Worm (Caenorhabditis elegans) whole organism, late embryonic: ENCODE data around the gene C50F4.8.

Experiments used
- ama-1 ChIP-seq: fragments of 150-350 bp; optimal IDR thresholded peaks from 2 replicates; lab custom pipeline; 2014
- dve-1 ChIP-seq: sonication (generic microtip); optimal IDR thresholded peaks from 2 replicates; lab custom pipeline; 2017; ENCODE audit warnings: antibody characterized with exemption, mild to moderate bottlenecking, missing genetic modification characterization, missing compliant biosample characterization
- fkh-10 ChIP-seq: fragments of 150-350 bp; optimal IDR thresholded peaks from 2 replicates; lab custom pipeline; 2014; ENCODE audit warnings: missing biosample characterization, missing genetic modification reagents, missing genetic modification characterization
- hlh-6 ChIP-seq: sonication (generic microtip); optimal IDR thresholded peaks from 2 replicates; lab custom pipeline; 2016; ENCODE audit warnings: missing genotype, missing genetic modification characterization, missing compliant biosample characterization
- pag-3 ChIP-seq: sonication (generic microtip); optimal IDR thresholded peaks from 2 replicates; lab custom pipeline; 2016; ENCODE audit warnings: missing compliant biosample characterization, missing genetic modification characterization, borderline replicate concordance
- tbx-2 ChIP-seq: sonication (generic microtip); optimal IDR thresholded peaks from 2 replicates; lab custom pipeline; 2016; ENCODE audit warnings: missing genetic modification characterization, missing compliant biosample characterization
- unc-55 ChIP-seq: sonication (generic microtip); optimal IDR thresholded peaks from 2 replicates; lab custom pipeline; 2017; ENCODE audit warnings: missing biosample characterization, missing genetic modification reagents, missing genetic modification characterization
- unc-86 ChIP-seq: sonication (generic microtip); optimal IDR thresholded peaks from 2 replicates; lab custom pipeline; 2016; ENCODE audit warnings: missing genetic modification characterization, missing compliant biosample characterization

DNA sequence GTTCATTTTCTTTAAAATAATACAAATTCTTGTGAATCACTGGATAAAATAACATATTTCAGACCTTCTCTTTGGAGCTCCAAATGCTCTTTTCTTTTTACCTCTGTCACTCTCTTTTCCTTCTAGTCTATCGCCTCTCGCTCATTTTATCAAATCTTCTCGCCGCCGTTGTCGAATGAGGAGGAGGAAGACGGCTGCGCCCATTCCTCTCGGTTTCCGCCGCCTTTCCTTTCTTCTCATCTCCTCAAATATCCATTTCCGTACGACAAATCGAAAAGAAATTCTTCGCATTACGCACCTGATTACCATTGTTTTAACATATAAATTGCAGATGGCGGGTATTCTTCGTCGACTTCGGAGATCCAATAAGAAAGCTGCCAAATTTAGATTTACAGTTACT is 31.7 kb upstream of the C50F4.8 start, which contains the start of gene ehbp-1:
- no peak for TF ChIP-seq ama-1 (lab: Kevin White, UChicago)
- TF ChIP-seq pag-3 (tag; lab: Kevin White, UChicago), result no peak
- no peak for TF ChIP-seq fkh-10 (GFP tag; lab: Kevin White, UChicago)
- no peak for TF ChIP-seq unc-55 (GFP tag; lab: Kevin White, UChicago)
- no peak for TF ChIP-seq tbx-2 (tag; lab: Kevin White, UChicago)
- no peak for TF ChIP-seq unc-86 (tag; lab: Kevin White, UChicago)
- TF ChIP-seq dve-1, result no peak
- TF ChIP-seq hlh-6 (tag; lab: Kevin White, UChicago), result no peak
